Fruit fly (Drosophila melanogaster) whole organism: ENCODE data around the gene CG7016.

Experiments
- CG8478 ChIP-seq: fragments of >200 bp; optimal IDR thresholded peaks from 2 replicates; lab custom pipeline; 2018; ENCODE audit warnings: inconsistent platforms
- Dll ChIP-seq: fragments of >200 bp; optimal IDR thresholded peaks from 2 replicates; lab custom pipeline; 2017
- EcR ChIP-seq, 2 experiments: fragments of >200 bp; optimal IDR thresholded peaks; 2 replicates each; lab custom pipeline; 2017; ENCODE audit warnings: missing biosample characterization in 2 of 2, missing genetic modification characterization in 2 of 2, missing genetic modification reagents in 2 of 2
- pan ChIP-seq: fragments of >200 bp; optimal IDR thresholded peaks from 2 replicates; lab custom pipeline; 2017
- psq ChIP-seq: fragments of >200 bp; optimal IDR thresholded peaks from 2 replicates; lab custom pipeline; 2017
- usp ChIP-seq: fragments of >200 bp; optimal IDR thresholded peaks from 2 replicates; lab custom pipeline; 2017; ENCODE audit warnings: missing biosample characterization, missing genetic modification characterization, mixed read lengths

The CG7016 gene

DNA sequence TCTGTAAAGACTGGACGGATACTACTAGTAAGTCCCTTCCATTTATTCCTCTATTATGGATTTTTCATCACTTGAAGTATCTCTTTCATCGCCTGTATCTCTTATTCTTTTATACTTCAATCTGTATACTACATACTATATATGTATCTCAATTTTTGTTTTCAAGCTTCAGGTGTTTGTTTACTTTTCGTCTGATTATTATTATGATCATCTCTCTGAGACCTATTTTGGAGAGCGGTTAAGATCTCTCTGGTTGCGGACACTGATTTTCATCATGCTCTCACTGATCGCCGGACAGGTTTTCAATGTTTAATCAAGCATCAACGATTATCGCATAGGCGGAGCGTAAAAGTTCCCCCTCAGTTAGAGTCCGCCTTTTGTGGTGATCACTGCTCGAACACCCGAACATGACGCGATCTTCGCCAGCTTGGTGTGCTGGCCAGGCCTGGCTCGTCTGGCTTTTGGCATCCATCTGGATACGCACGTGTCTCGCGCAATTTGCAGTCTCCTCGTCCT, at the start of gene CG7016:
Gene CG7016, plus strand, starts transcription at position 358 of the 516 bp plus-strand sequence.
- TF ChIP-seq CG8478 (lab: Kevin White, UChicago) (no peak), EcR (GFP tag; optimal IDR thresholded peaks at IDR 0.05; lab: Kevin White, UChicago) (no peak), psq (lab: Kevin White, UChicago) (no peak), pan (lab: Kevin White, UChicago) (no peak), usp (GFP tag; lab: Kevin White, UChicago) (no peak), Dll (lab: Kevin White, UChicago) (no peak)

- no peak for TF ChIP-seq pan (lab: Kevin White, UChicago)
- TF ChIP-seq usp (GFP tag; lab: Kevin White, UChicago) = no peak
- no peak for TF ChIP-seq CG8478 (lab: Kevin White, UChicago)
- TF ChIP-seq EcR (GFP tag; optimal IDR thresholded peaks at IDR 0.05; lab: Kevin White, UChicago) = no peak
- TF ChIP-seq Dll (lab: Kevin White, UChicago) = no peak
- no peak for TF ChIP-seq psq (lab: Kevin White, UChicago)
Measured at dm6 chr3R:24812987-24813636, 49.6 kb upstream of the CG7016 start.

- TF ChIP-seq pan (lab: Kevin White, UChicago) (no peak), CG8478 (lab: Kevin White, UChicago) (no peak), usp (GFP tag; lab: Kevin White, UChicago) (no peak), Dll (lab: Kevin White, UChicago) (no peak), psq (lab: Kevin White, UChicago) (no peak), EcR (GFP tag; optimal IDR thresholded peaks at IDR 0.05; lab: Kevin White, UChicago) (no peak)
Measured at dm6 chr3R:24813637-24814301, 49.0 kb upstream of the CG7016 start, which contains the start of the genes lili and CG34150. Gene lili, minus strand, starts transcription at chr3R:24814012. Gene CG34150, plus strand, starts transcription at chr3R:24814262.

dm6 chr3R:24816993-24817854, 45.5 kb upstream of the CG7016 start, which contains the start of the genes CG5808 and Saf-B:
Gene CG5808, minus strand, starts transcription at chr3R:24817007.
Gene Saf-B, plus strand, starts transcription at chr3R:24817464.
- TF ChIP-seq EcR (GFP tag; optimal IDR thresholded peaks at IDR 0.05; lab: Kevin White, UChicago) (no peak), usp (GFP tag; lab: Kevin White, UChicago) (no peak), psq (lab: Kevin White, UChicago) (no peak), pan (lab: Kevin White, UChicago) (no peak), Dll (lab: Kevin White, UChicago) (no peak), CG8478 (lab: Kevin White, UChicago) (no peak)

DNA sequence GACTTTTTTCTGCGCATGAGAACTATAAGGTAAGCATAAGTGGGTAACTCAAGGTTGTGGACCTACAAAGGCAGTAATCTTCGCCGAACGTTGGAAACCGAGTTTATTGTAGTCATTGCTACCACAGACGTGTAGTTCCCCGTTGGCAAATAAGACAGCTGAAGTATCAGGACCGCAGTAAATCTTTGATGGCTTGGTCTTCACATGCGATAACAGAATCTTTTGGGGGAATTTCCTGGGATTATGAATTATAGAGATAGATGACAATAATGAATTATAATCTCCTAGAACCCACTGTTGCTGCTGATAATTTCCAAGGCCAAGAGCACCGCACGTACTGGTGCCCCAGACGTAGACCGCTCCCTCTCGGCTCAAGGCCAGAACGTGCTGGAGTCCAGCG, 39.7 kb upstream of the CG7016 start:
- TF ChIP-seq Dll (lab: Kevin White, UChicago) = no peak
- TF ChIP-seq usp (GFP tag; lab: Kevin White, UChicago) = no peak
- TF ChIP-seq EcR (GFP tag; optimal IDR thresholded peaks at IDR 0.05; lab: Kevin White, UChicago) = no peak
- no peak for TF ChIP-seq CG8478 (lab: Kevin White, UChicago)

DNA sequence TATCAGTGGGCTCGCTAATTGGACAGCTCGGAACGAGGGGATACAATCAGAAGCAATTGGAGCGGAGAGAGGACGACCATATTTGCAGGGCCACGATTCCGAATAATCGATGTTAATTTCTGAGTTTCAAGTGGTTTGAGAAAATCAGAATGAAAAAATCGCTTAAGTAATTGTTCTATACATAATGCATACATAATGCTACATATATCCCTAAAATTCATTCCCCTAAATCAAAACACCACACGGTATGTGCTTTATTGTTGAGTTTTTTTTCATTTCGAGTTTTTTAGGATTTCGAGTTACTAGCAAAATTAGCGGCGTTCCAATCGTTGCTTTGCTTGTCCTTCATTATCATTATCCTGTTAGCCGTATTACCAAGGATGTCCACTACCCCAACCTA, 37.2 kb upstream of the CG7016 start, which contains the start of gene niki:
Gene niki, minus strand, starts transcription at position 101 of the 400 bp plus-strand sequence.
- TF ChIP-seq psq (lab: Kevin White, UChicago) (no peak), pan (lab: Kevin White, UChicago) (no peak), Dll (lab: Kevin White, UChicago) (no peak), usp (GFP tag; lab: Kevin White, UChicago) (no peak), EcR (GFP tag; optimal IDR thresholded peaks at IDR 0.05; lab: Kevin White, UChicago) (no peak), CG8478 (lab: Kevin White, UChicago) (no peak)

- TF ChIP-seq Dll (lab: Kevin White, UChicago) = no peak
- no peak for TF ChIP-seq usp (GFP tag; lab: Kevin White, UChicago)
- TF ChIP-seq psq (lab: Kevin White, UChicago) = no peak
- no peak for TF ChIP-seq EcR (GFP tag; optimal IDR thresholded peaks at IDR 0.05; lab: Kevin White, UChicago)
- TF ChIP-seq pan (lab: Kevin White, UChicago) = no peak
- no peak for TF ChIP-seq CG8478 (lab: Kevin White, UChicago)
Measured at dm6 chr3R:24828234-24828633, 34.5 kb upstream of the CG7016 start, which contains the start of gene RabX4. Gene RabX4, minus strand, starts transcription at chr3R:24828409.

DNA sequence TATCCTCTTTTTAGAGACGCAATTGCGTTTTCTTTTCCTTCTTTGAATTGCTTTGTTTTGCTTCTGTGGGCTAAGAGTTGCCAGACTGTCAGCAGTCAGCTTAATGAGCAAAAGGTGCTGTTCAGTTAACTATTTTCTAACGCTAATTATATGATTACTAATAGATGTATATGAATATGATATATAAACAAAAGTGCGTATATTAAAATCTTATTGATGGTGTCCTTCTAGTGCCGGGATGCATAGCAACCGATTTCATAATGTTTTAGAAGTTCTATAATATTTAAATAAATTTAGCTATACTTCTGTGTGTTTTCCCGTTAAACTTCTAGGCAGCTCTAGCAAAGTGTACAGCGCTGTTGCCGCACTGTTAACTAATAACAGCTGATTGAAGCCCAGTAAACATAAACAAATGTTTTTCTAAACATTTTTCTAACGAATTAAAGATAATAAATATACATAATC, 32.8 kb upstream of the CG7016 start, which contains the start of the genes Kaz and CG43273:
Gene Kaz, minus strand, starts transcription at position 73 of the 465 bp plus-strand sequence.
Gene CG43273, plus strand, starts transcription at position 415 of the 465 bp plus-strand sequence.
- no peak for TF ChIP-seq EcR (GFP tag; optimal IDR thresholded peaks at IDR 0.05; lab: Kevin White, UChicago)
- no peak for TF ChIP-seq CG8478 (lab: Kevin White, UChicago)
- TF ChIP-seq pan (lab: Kevin White, UChicago) = no peak
- no peak for TF ChIP-seq usp (GFP tag; lab: Kevin White, UChicago)
- no peak for TF ChIP-seq psq (lab: Kevin White, UChicago)
- no peak for TF ChIP-seq Dll (lab: Kevin White, UChicago)

DNA sequence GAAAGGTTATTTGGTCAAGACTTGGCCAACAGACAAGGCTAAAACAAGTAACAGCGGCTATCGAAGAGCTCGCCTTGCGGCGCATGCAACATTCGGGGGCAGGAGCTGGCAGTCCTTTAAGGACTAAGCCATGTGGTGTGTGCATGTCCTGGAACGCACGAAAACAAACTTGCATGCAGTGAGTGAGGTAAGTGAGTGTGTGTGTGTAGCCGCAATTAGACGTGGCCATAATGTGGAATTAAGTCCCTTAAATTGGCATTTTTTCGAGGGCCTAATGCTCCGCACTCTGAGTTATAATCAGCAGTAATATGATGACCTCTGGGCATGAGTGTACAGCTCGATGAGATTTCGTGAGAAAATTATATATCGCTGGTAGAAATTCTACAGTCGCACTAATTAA, 29.1 kb upstream of the CG7016 start, which contains the start of gene sosie:
Gene sosie, plus strand, starts transcription at position 301 of the 400 bp plus-strand sequence.
- TF ChIP-seq pan (lab: Kevin White, UChicago) (no peak), CG8478 (lab: Kevin White, UChicago) (no peak), EcR (GFP tag; optimal IDR thresholded peaks at IDR 0.05; lab: Kevin White, UChicago) (no peak), Dll (lab: Kevin White, UChicago) (no peak), psq (lab: Kevin White, UChicago) (no peak), usp (GFP tag; lab: Kevin White, UChicago) (no peak)

DNA sequence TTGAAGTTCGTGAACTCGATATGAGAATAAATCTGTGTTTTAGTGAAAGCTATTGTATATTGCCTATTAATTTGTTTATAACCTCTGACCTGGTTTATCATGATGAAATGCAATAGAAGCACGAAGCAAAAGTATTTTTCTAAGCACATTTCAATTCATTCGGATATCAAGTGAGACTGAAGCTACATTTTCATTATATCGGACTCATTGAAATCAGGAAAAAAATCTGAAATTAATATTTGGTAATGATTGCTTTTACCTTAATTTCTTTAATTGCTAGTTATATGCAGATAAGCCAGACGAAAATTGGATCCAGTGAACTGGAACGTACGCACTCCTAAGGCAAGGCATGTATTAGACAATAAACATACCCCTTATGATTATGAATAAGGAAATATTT, 21.7 kb upstream of the CG7016 start, which contains the start of gene CG33658:
Gene CG33658, minus strand, starts transcription at position 101 of the 400 bp plus-strand sequence.
- no peak for TF ChIP-seq pan (lab: Kevin White, UChicago)
- TF ChIP-seq EcR (GFP tag; optimal IDR thresholded peaks at IDR 0.05; lab: Kevin White, UChicago) = no peak
- TF ChIP-seq Dll (lab: Kevin White, UChicago) = no peak
- no peak for TF ChIP-seq CG8478 (lab: Kevin White, UChicago)
- TF ChIP-seq usp (GFP tag; lab: Kevin White, UChicago) = no peak
- TF ChIP-seq psq (lab: Kevin White, UChicago) = no peak
